Fruit fly (Drosophila melanogaster): ENCODE measurements around the gene edin.

DNA sequence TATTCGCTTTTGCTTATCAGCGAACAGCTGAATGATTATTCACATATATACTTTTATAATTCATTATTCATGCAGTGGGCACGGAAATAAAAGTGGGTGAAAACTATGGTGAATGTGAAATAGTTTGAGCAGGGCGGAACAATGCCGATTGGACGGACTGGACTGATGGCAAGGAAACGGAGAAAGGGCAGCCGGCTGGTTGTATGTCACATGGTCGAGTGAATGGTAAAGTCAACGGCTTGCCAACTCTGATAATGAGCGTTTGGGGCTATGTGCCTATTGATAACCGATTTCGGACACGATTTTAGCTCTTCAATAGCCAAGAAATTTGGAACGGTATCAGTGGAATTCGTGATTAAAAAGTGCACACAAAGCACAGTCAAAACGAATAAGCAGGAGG, 41.1 kb downstream of the edin start:
- TF ChIP-seq fd85E (GFP tag; optimal IDR thresholded peaks at IDR 0.05) = no peak
- TF ChIP-seq CG9139 (GFP tag; optimal IDR thresholded peaks at IDR 0.05) = no peak
- no peak for TF ChIP-seq CG31627 (GFP tag; optimal IDR thresholded peaks at IDR 0.05)
- no peak for TF ChIP-seq Eip78C (GFP tag)
- TF ChIP-seq Sox15 (GFP tag; optimal IDR thresholded peaks at IDR 0.05) = no peak
